Fruit fly (Drosophila melanogaster) whole organism, adult: ENCODE data around the gene CG12746.

Experiments
- CG7045 ChIP-seq: fragments of 200-800 bp; sonication (Bioruptor generic); optimal IDR thresholded peaks from 2 replicates; lab custom pipeline; 2017; ENCODE audit warnings: missing biosample characterization, mild to moderate bottlenecking, missing genetic modification characterization
- Clk ChIP-seq: fragments of 200-800 bp; sonication (Bioruptor generic); optimal IDR thresholded peaks from 2 replicates; lab custom pipeline; 2017; ENCODE audit warnings: missing biosample characterization, missing genetic modification characterization
- Hr96 ChIP-seq: fragments of 200-800 bp; sonication (Bioruptor generic); optimal IDR thresholded peaks from 2 replicates; lab custom pipeline; 2016; ENCODE audit warnings: missing biosample characterization, missing genetic modification characterization
- kay ChIP-seq: fragments of 200-800 bp; sonication (Bioruptor generic); peaks from one replicate; lab custom pipeline; 2016; ENCODE audit warnings: missing biosample characterization, missing genetic modification characterization, borderline replicate concordance

dm6 chr3R:5564775-5565190, at the start of gene CG12746, which contains the start of gene CG14671:
- TF ChIP-seq CG7045 (GFP tag; lab: Kevin White, UChicago) (no peak), Clk (GFP tag; lab: Kevin White, UChicago) (no peak), kay (GFP tag; lab: Kevin White, UChicago) (no peak), Hr96 (GFP tag; lab: Kevin White, UChicago) (no peak)
